Fruit fly (Drosophila melanogaster): ENCODE data around the gene ppk10.
A peak's percentile ranks its signal among the peaks of the same experiment; 100 is the strongest.

The ppk10 gene

DNA sequence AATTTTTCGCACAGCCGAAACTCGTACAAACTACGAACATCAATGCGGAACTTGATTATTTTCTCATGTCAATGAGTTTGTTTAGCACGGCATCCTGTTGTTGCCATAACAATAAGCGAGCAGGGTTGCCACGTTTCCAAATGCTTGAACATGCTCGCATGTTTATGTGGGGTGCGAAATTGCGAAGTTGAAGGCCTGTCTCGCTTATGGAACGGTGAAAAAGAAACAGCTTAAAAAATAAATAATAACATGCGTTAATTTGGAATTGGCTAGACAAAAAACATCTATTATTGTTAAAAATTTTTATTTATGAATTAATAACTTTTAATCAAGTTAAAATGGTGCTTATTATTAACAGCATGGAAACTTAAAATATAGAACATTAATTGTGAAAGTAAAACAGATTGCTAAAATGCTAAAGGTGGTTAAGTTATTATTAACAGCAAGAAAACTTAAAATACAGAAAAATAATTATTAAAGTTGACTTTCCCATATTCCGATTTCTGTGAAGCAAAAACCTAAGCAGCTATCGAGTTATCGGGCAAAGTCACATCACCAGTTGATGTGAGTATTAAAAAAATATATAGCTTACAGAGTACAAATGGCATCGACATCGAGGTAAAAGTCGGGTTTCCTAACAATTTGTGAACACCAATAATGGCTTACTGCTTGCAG is 21.3 kb downstream of the ppk10 start, which contains the start of the genes Bug22 and TfIIB (continued):
- TF ChIP-seq ash1 (GFP tag; optimal IDR thresholded peaks at IDR 0.05) (no peak), ab (GFP tag; optimal IDR thresholded peaks at IDR 0.05) (no peak), gsb-n (tag; optimal IDR thresholded peaks at IDR 0.05) (no peak), CG10209 (GFP tag; optimal IDR thresholded peaks at IDR 0.05) (peak; percentile 52), nerfin-1 (tag; optimal IDR thresholded peaks at IDR 0.05) (peak; percentile 43), CG13424 (tag; optimal IDR thresholded peaks at IDR 0.05) (peak; percentile 74), CG2678 (tag; optimal IDR thresholded peaks at IDR 0.05) (no peak), Hey (tag; optimal IDR thresholded peaks at IDR 0.05) (no peak), H15 (GFP tag; IDR thresholded peaks at IDR 0.05) (no peak), en (GFP tag; optimal IDR thresholded peaks at IDR 0.05) (no peak), CG9932 (GFP tag; IDR thresholded peaks at IDR 0.05) (peak; percentile 80), Tbp (GFP tag; optimal IDR thresholded peaks at IDR 0.05) (no peak), CkIIα-i1 (GFP tag; IDR thresholded peaks at IDR 0.05) (no peak), CG4854 (GFP tag; optimal IDR thresholded peaks at IDR 0.05) (peak; percentile 51), Bdp1 (GFP tag; optimal IDR thresholded peaks at IDR 0.05) (peak; percentile 27), Max (GFP tag; optimal IDR thresholded peaks at IDR 0.05) (peak; percentile 85), ac (GFP tag; optimal IDR thresholded peaks at IDR 0.05) (no peak), CG6689 (GFP tag; IDR thresholded peaks at IDR 0.05) (peak; percentile 85), CG8924 (tag; optimal IDR thresholded peaks at IDR 0.05) (peak; percentile 83), CG4424 (GFP tag; optimal IDR thresholded peaks at IDR 0.05) (peak; percentile 75), Scr (GFP tag; IDR thresholded peaks at IDR 0.05; ENCODE audit: partially characterized antibody) (no peak), CG34224 (GFP tag; IDR thresholded peaks at IDR 0.05; ENCODE audit: partially characterized antibody) (0 out of 3 replicates have a peak, but pooled peaks have one; percentile 8), CG31388 (GFP tag; optimal IDR thresholded peaks at IDR 0.05) (peak; percentile 36), tup (GFP tag; optimal IDR thresholded peaks at IDR 0.05) (peak; percentile 61), amos (GFP tag; IDR thresholded peaks at IDR 0.05; ENCODE audit: partially characterized antibody) (no peak), trh (GFP tag; optimal IDR thresholded peaks at IDR 0.05) (peak; percentile 24), CG11695 (GFP tag; IDR thresholded peaks at IDR 0.05) (no peak), croc (GFP tag; conservative IDR thresholded peaks at IDR 0.05) (no peak), CG31365 (tag; optimal IDR thresholded peaks at IDR 0.05) (no peak), CG6683 (GFP tag; optimal IDR thresholded peaks at IDR 0.05) (no peak), H2.0 (GFP tag; IDR thresholded peaks at IDR 0.05) (peak; percentile 64), Xbp1 (GFP tag; optimal IDR thresholded peaks at IDR 0.05) (peak; percentile 83), CG1024 (GFP tag; IDR thresholded peaks at IDR 0.05) (peak; percentile 73), hkb (optimal IDR thresholded peaks at IDR 0.05) (no peak), hkb (GFP tag; IDR thresholded peaks at IDR 0.05) (peak; percentile 75), chn (GFP tag; optimal IDR thresholded peaks at IDR 0.05) (peak; percentile 81), Ets65A (GFP tag) (peak; percentile 94), Antp (GFP tag; optimal IDR thresholded peaks at IDR 0.05) (peak; percentile 71), Jarid2 (GFP tag; optimal IDR thresholded peaks at IDR 0.05) (no peak), CG2129 (GFP tag; IDR thresholded peaks at IDR 0.05; ENCODE audit: partially characterized antibody) (no peak), Gug (GFP tag; IDR thresholded peaks at IDR 0.05) (peak; percentile 65; the same call in 2 of the 4 replicates), Aef1 (GFP tag; IDR thresholded peaks at IDR 0.05) (peak; percentile 66; the same call in 2 of the 3 replicates), Atf3 (GFP tag; optimal IDR thresholded peaks at IDR 0.05) (peak; percentile 47), CG15514 (GFP tag; optimal IDR thresholded peaks at IDR 0.05) (peak; percentile 71), dimm (GFP tag; IDR thresholded peaks at IDR 0.05) (no peak), Mes4 (GFP tag; optimal IDR thresholded peaks at IDR 0.05) (peak; percentile 58), lov (optimal IDR thresholded peaks at IDR 0.05) (no peak), lov (GFP tag; IDR thresholded peaks at IDR 0.05) (no peak), Lpt (GFP tag; optimal IDR thresholded peaks at IDR 0.05) (no peak), ase (GFP tag; IDR thresholded peaks at IDR 0.05) (no peak; the same call in 2 of the 3 replicates)

Measured in whole organism, embryonic.